Worm (Caenorhabditis elegans): ENCODE measurements around the gene F31F6.2.

DNA sequence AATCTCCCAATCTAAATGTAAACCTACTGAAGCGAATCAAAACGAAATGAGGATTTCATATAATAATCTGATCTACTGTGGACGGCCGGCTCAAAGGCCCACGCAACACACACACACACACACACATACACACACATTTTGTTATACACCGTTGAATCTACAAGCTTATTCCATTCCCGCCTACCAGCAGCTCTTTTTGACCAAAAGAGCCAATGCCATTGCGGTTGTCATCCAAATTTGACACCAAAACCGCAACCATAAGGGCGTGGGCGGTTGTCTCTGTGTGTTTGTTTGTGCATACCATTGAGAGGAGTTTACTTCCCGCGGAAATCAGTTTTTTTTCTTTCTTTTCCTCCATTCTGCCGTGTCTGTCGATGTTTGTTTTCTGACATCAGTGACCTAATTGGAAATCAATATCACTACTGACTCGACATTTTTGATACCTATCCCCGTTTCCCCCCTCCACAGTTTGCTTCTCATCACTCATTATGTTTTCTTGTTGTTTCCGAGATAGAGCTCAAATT lies 28.8 kb downstream of the F31F6.2 start:
- TF ChIP-seq hlh-26 (GFP tag; conservative IDR thresholded peaks at IDR 0.05) (no peak), rcor-1 (GFP tag; IDR thresholded peaks at IDR 0.05) (no peak), efl-1 (GFP tag; optimal IDR thresholded peaks at IDR 0.05) (no peak), ama-1 (optimal IDR thresholded peaks at IDR 0.05) (no peak), ama-1 (GFP tag; optimal IDR thresholded peaks at IDR 0.05) (no peak), F23B12.7 (tag; optimal IDR thresholded peaks at IDR 0.05; ENCODE audit: insufficient read depth) (no peak), ets-4 (GFP tag; optimal IDR thresholded peaks at IDR 0.05) (no peak)
